Worm (Caenorhabditis elegans): ENCODE results near the gene H39E23.2.
A peak's percentile ranks its signal among the peaks of the same experiment; 100 is the strongest.

H39E23.2 gene

DNA sequence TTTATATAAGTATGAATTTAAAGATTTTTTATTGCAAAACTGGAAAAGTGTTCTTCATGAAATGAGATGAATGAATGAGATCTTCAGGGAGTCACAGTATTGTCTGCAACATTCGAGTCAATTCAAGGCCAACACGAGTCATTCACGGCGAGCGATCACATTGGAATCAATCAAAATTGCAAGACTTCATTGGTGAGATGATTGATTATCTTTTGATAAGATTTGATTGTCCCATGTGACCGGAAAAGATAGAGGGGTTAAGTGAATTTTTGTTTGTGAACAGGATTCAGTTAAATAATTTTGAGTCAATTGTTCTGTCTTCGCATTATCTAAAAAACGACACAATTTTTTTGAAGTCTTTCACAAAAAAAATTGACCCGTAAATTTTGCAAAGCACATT, 15.2 kb upstream of the H39E23.2 start:
- TF ChIP-seq unc-42 (tag; optimal IDR thresholded peaks at IDR 0.05) (no peak), C08G9.2 (tag; optimal IDR thresholded peaks at IDR 0.05) (no peak), ceh-45 (GFP tag; IDR thresholded peaks at IDR 0.05) (no peak), hlh-30 (tag; optimal IDR thresholded peaks at IDR 0.05; ENCODE audit: insufficient read depth) (no peak), unc-55 (GFP tag; optimal IDR thresholded peaks at IDR 0.05) (peak; percentile 9), ahr-1 (tag; optimal IDR thresholded peaks at IDR 0.05) (no peak)

ce11 chrV:14097358-14097757, 12.8 kb upstream of the H39E23.2 start:
- TF ChIP-seq hlh-8 (tag; optimal IDR thresholded peaks at IDR 0.05), result no peak
- no peak for TF ChIP-seq fax-1 (tag; optimal IDR thresholded peaks at IDR 0.05)
- TF ChIP-seq ceh-31 (tag; optimal IDR thresholded peaks at IDR 0.05), result no peak

DNA sequence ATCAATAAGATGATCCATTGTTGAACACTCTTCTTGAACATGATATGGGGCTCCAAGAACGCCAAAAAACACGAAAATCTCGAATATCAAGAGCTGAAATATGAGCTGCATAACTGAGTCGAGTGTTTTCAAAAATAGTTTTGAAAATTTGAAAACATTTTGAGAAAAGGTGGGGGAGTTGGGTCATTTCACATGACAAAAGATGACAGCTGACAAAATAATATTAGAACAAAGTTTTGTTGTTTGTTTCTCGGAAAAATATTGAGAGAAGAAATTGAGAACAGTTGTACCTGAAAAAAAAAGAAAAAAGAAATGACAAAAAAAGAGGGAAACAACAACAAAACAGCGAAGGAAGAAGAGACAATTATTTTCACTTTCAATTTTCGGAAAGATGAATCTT, 11.6 kb upstream of the H39E23.2 start, which contains the start of the genes D1086.2 and D1086.1:
TSS of gene D1086.2 (minus strand) at position 150 of the 400 bp plus-strand sequence.
TSS of gene D1086.1 (plus strand) at position 340 of the 400 bp plus-strand sequence.
- TF ChIP-seq pha-4 (tag; optimal IDR thresholded peaks at IDR 0.05) (no peak), sox-4 (tag; optimal IDR thresholded peaks at IDR 0.05) (no peak), ceh-18 (tag; optimal IDR thresholded peaks at IDR 0.05) (no peak), ceh-45 (GFP tag; IDR thresholded peaks at IDR 0.05) (no peak), ceh-48 (tag; optimal IDR thresholded peaks at IDR 0.05) (no peak), K09A11.1 (tag; optimal IDR thresholded peaks at IDR 0.05; ENCODE audit: insufficient read depth) (no peak), ttx-3 (tag; optimal IDR thresholded peaks at IDR 0.05) (no peak), elt-4 (tag; optimal IDR thresholded peaks at IDR 0.05) (no peak), dmd-4 (tag; optimal IDR thresholded peaks at IDR 0.05; ENCODE audit: borderline replicate concordance) (no peak), madf-2 (tag; optimal IDR thresholded peaks at IDR 0.05) (no peak), tbx-2 (tag; optimal IDR thresholded peaks at IDR 0.05) (no peak), fkh-6 (tag; optimal IDR thresholded peaks at IDR 0.05) (no peak), hlh-30 (tag; optimal IDR thresholded peaks at IDR 0.05; ENCODE audit: insufficient read depth) (no peak)

DNA sequence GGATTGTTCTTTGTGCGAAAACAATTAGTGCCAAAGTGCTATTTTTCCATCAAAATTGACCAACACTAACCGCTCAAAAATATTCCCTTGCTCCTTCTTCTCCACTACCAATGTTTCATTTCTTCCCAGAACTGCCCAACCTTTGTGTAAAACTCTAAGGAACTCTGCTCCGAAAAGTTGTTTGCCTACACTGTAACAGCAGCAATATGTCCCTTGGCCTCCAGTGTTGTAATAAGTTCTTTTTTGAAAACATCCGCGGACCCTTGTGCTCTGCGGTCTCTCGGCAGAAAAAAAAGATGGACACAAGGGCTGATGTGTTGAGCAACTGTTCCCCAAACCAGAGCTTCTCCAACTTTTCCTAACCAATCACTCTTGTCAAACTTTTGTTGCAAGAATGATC, 9.3 kb upstream of the H39E23.2 start, which contains the start of gene D1086.12:
TSS of gene D1086.12 (plus strand) at position 301 of the 400 bp plus-strand sequence.
- TF ChIP-seq K09A11.1 (tag; optimal IDR thresholded peaks at IDR 0.05; ENCODE audit: insufficient read depth), result no peak
- no peak for TF ChIP-seq rnt-1 (tag; optimal IDR thresholded peaks at IDR 0.05)
- no peak for TF ChIP-seq ceh-31 (tag; optimal IDR thresholded peaks at IDR 0.05)
- no peak for TF ChIP-seq madf-2 (tag; optimal IDR thresholded peaks at IDR 0.05)
- no peak for TF ChIP-seq unc-86 (tag; optimal IDR thresholded peaks at IDR 0.05)
- no peak for TF ChIP-seq dve-1 (tag; optimal IDR thresholded peaks at IDR 0.05)
- no peak for TF ChIP-seq nfya-1 (tag; optimal IDR thresholded peaks at IDR 0.05)
- no peak for TF ChIP-seq tbx-2 (tag; optimal IDR thresholded peaks at IDR 0.05)
- TF ChIP-seq ceh-2 (tag; optimal IDR thresholded peaks at IDR 0.05), result no peak
- TF ChIP-seq odd-2 (tag; optimal IDR thresholded peaks at IDR 0.05), result no peak
- no peak for TF ChIP-seq ceh-34 (tag; optimal IDR thresholded peaks at IDR 0.05)
- TF ChIP-seq npax-4 (tag; optimal IDR thresholded peaks at IDR 0.05), result no peak
- TF ChIP-seq ttx-3 (tag; optimal IDR thresholded peaks at IDR 0.05), result no peak
- TF ChIP-seq tbx-7 (tag; optimal IDR thresholded peaks at IDR 0.05), result no peak
- TF ChIP-seq syd-9 (tag; optimal IDR thresholded peaks at IDR 0.05), result no peak
- no peak for TF ChIP-seq hlh-6 (tag; optimal IDR thresholded peaks at IDR 0.05)
- no peak for TF ChIP-seq pat-9 (tag; optimal IDR thresholded peaks at IDR 0.05)
- TF ChIP-seq ceh-18 (tag; optimal IDR thresholded peaks at IDR 0.05), result no peak

ce11 chrV:14103970-14104369, 6.2 kb upstream of the H39E23.2 start, which contains the start of gene D1086.9:
D1086.9 (plus strand) TSS chrV:14104270.
- no peak for TF ChIP-seq ceh-6 (GFP tag; optimal IDR thresholded peaks at IDR 0.05)
- no peak for TF ChIP-seq unc-86 (tag; optimal IDR thresholded peaks at IDR 0.05)
- no peak for TF ChIP-seq hlh-30 (tag; optimal IDR thresholded peaks at IDR 0.05; ENCODE audit: insufficient read depth)
- TF ChIP-seq fkh-10 (GFP tag; optimal IDR thresholded peaks at IDR 0.05), result no peak
- no peak for TF ChIP-seq C08G9.2 (tag; optimal IDR thresholded peaks at IDR 0.05)
- no peak for TF ChIP-seq C38D4.7 (GFP tag; optimal IDR thresholded peaks at IDR 0.05)
- TF ChIP-seq lim-6 (tag; optimal IDR thresholded peaks at IDR 0.05), result no peak
- TF ChIP-seq nhr-232 (tag; optimal IDR thresholded peaks at IDR 0.05), result no peak
- no peak for TF ChIP-seq unc-3 (GFP tag; conservative IDR thresholded peaks at IDR 0.05)
- no peak for TF ChIP-seq unc-3 (tag; optimal IDR thresholded peaks at IDR 0.05)
- TF ChIP-seq ttx-3 (tag; optimal IDR thresholded peaks at IDR 0.05), result no peak
- no peak for TF ChIP-seq elt-2 (tag; optimal IDR thresholded peaks at IDR 0.05)
- TF ChIP-seq pqm-1 (tag; optimal IDR thresholded peaks at IDR 0.05), result no peak

All from whole organism, late embryonic.